Fruit fly (Drosophila melanogaster) whole organism, embryonic: ENCODE results near the gene TwdlK.

Source experiments
- Abd-B ChIP-seq: fragments of 200-800 bp; sonication (Bioruptor generic); optimal IDR thresholded peaks from 2 replicates; lab custom pipeline; 2018; ENCODE audit warnings: missing biosample characterization, mild to moderate bottlenecking, missing genetic modification characterization, moderate library complexity
- CG10147 ChIP-seq: fragments of 200-800 bp; sonication (Bioruptor generic); optimal IDR thresholded peaks from 2 replicates; lab custom pipeline; 2019; ENCODE audit warnings: missing biosample characterization, mild to moderate bottlenecking, missing genetic modification characterization, moderate library complexity
- CG10431 ChIP-seq: fragments of 200-800 bp; sonication (Bioruptor generic); optimal IDR thresholded peaks from 3 replicates; lab custom pipeline; 2018; ENCODE audit warnings: missing biosample characterization, mild to moderate bottlenecking, missing genetic modification characterization
- CG32767 ChIP-seq: fragments of 200-800 bp; sonication (Bioruptor generic); IDR thresholded peaks from 2 replicates; pipeline ENCODE4 v1.3.6; 2022; ENCODE audit warnings: missing biosample characterization, missing genetic modification characterization
- CG34224 ChIP-seq: fragments of 200-800 bp; sonication (Bioruptor generic); IDR thresholded peaks from 3 replicates; pipeline ENCODE4 v1.3.6; 2022; ENCODE audit warnings: missing biosample characterization, missing genetic modification characterization; ENCODE audit not compliant: partially characterized antibody
- HmgD ChIP-seq: fragments of 200-800 bp; sonication (Bioruptor generic); optimal IDR thresholded peaks from 3 replicates; lab custom pipeline; 2016; ENCODE audit warnings: missing biosample characterization, missing genetic modification characterization
- Mad ChIP-seq: fragments of 200-800 bp; sonication (Bioruptor generic); optimal IDR thresholded peaks from 2 replicates; lab custom pipeline; 2016; ENCODE audit warnings: missing biosample characterization, missing genetic modification characterization
- az2 ChIP-seq: fragments of 200-800 bp; sonication (Bioruptor generic); optimal IDR thresholded peaks from 3 replicates; lab custom pipeline; 2016; ENCODE audit warnings: missing biosample characterization, missing genetic modification characterization
- eyg ChIP-seq: fragments of 200-800 bp; sonication (Bioruptor generic); optimal IDR thresholded peaks from 3 replicates; lab custom pipeline; 2016; ENCODE audit warnings: missing biosample characterization, missing genetic modification characterization
- her ChIP-seq: fragments of 200-800 bp; sonication (Bioruptor generic); optimal IDR thresholded peaks from 2 replicates; lab custom pipeline; 2016; ENCODE audit warnings: missing biosample characterization, missing genetic modification characterization
- lola ChIP-seq, 3 experiments: fragments of >200 bp in 2 of 3; fragments of 200-800 bp in 1 of 3; sonication (Bioruptor generic) in 1 of 3; optimal IDR thresholded peaks; 2 replicates each; lab custom pipeline; 2017 to 2019; ENCODE audit warnings: missing biosample characterization in 3 of 3, missing genetic modification characterization in 3 of 3, mild to moderate bottlenecking in 1 of 3, moderate library complexity in 1 of 3
- tx ChIP-seq: fragments of 200-800 bp; sonication (Bioruptor generic); optimal IDR thresholded peaks from 2 replicates; lab custom pipeline; 2016; ENCODE audit warnings: missing biosample characterization, missing genetic modification characterization

DNA sequence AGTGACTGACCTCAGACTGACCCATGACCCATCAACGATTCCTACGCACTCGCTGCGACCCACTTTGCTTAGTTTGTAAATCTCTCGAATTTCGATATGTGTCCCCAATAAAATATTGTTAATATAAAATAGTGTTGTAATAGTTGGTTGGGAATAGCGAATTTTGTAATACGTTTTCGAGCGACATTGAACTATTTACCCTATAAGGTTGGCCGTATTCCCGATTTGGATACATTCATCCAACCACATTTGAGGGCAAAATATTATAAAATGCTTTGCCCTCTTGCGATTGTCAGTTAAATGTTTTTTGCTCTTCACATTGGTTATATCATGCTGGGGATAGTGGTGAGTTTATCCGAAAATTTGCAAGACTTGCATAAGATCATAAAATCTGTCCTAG, 6.1 kb upstream of the TwdlK start, which contains the start of gene TwdlR:
- TF ChIP-seq az2 (GFP tag; lab: Kevin White, UChicago) (no peak), Abd-B (GFP tag; lab: Kevin White, UChicago) (no peak), Mad (GFP tag; lab: Kevin White, UChicago) (no peak), eyg (GFP tag; lab: Kevin White, UChicago) (no peak), CG10147 (no peak), CG10431 (no peak), HmgD (no peak), lola (GFP tag; optimal IDR thresholded peaks at IDR 0.05; lab: Kevin White, UChicago) (no peak), CG32767 (GFP tag; lab: Robert Waterston, UW) (no peak), tx (no peak), her (GFP tag; lab: Kevin White, UChicago) (no peak), CG34224 (GFP tag; lab: Robert Waterston, UW) (no peak)
